Worm (Caenorhabditis elegans): ENCODE results near the gene C35C5.10.

DNA sequence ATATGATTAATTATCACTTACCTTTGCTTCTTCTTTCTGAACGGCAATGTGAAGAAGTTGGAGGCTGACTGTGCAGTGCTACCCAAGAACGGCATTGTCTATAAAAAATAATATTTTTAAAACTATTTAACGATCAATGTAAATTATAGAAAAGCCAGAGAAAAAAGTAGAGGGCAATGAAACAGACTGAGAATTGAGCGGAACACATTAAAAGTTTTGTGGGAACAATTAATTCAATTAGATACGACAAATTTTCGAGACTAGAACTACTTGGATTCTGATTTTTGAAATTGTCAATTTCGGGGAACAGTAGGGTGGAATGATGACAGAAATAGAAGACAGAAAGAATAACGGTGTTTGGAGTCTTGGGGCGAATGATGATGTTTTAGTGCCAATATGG lies 35.6 kb downstream of the C35C5.10 start, which contains the start of gene F52D10.2:
- TF ChIP-seq nhr-23 (tag; optimal IDR thresholded peaks at IDR 0.05), result no peak
- TF ChIP-seq lsy-2 (tag; optimal IDR thresholded peaks at IDR 0.05), result no peak
- TF ChIP-seq unc-39 (tag; optimal IDR thresholded peaks at IDR 0.05), result no peak
- TF ChIP-seq ceh-82 (tag; optimal IDR thresholded peaks at IDR 0.05), result no peak
- TF ChIP-seq lin-13 (GFP tag; optimal IDR thresholded peaks at IDR 0.05), result no peak

Data from whole organism, L2 larva.